Worm (Caenorhabditis elegans): Measurements from ENCODE around the gene gsnl-1.

DNA sequence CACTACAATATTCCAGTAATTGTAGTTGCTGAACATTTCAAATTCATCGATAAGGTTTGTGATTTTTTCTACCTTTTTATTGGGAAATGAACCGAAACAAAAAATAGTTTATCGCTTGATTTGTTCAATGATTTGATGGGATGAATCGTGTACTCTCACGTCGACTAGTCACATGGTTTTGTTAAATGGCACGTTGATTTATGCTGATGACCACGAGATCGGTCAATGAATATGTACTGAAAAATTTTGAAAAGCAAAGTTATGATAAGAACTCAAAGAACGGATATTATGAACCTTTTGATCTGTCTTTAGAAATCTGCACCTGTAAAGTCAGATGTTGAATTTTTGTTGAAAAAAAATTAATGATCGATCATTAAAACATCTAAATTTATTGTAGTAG, 19.4 kb downstream of the gsnl-1 start:
- TF ChIP-seq W03F9.2 (tag; optimal IDR thresholded peaks at IDR 0.05) (no peak), him-1 (tag; optimal IDR thresholded peaks at IDR 0.05) (no peak)

All from whole organism, L4/young adult.